Fruit fly (Drosophila melanogaster) whole organism, embryonic: ENCODE results near the gene brm.

Source experiments
- ATbp ChIP-seq: fragments of 200-800 bp; sonication (Bioruptor generic); optimal IDR thresholded peaks from 2 replicates; lab custom pipeline; 2017; ENCODE audit warnings: missing biosample characterization, mild to moderate bottlenecking, missing genetic modification characterization, missing genetic modification reagents
- Awh ChIP-seq: fragments of 200-800 bp; sonication (Bioruptor generic); IDR thresholded peaks from 2 replicates; pipeline ENCODE4, ENCODE4 v1.3.6; 2022; ENCODE audit warnings: missing biosample characterization, missing genetic modification characterization
- BEAF-32 ChIP-seq: fragments of 200-800 bp; sonication (Bioruptor generic); optimal IDR thresholded peaks from 3 replicates; lab custom pipeline; 2017; ENCODE audit warnings: missing biosample characterization, missing genetic modification characterization, mild to moderate bottlenecking, moderate library complexity, missing genetic modification reagents
- C15 ChIP-seq: fragments of 200-800 bp; sonication (Bioruptor generic); IDR thresholded peaks from 3 replicates; pipeline ENCODE4 v1.3.6; 2022; ENCODE audit warnings: missing biosample characterization, missing genetic modification characterization
- CG11504 ChIP-seq: fragments of 200-800 bp; sonication (Bioruptor generic); optimal IDR thresholded peaks from 3 replicates; lab custom pipeline; 2019; ENCODE audit warnings: missing biosample characterization, mild to moderate bottlenecking, missing genetic modification characterization, moderate library complexity
- CG12219 ChIP-seq: fragments of 200-800 bp; sonication (Bioruptor generic); optimal IDR thresholded peaks from 3 replicates; lab custom pipeline; 2018; ENCODE audit warnings: missing biosample characterization, mild to moderate bottlenecking, missing genetic modification characterization
- CG16863 ChIP-seq: fragments of 200-800 bp; sonication (Bioruptor generic); optimal IDR thresholded peaks from 3 replicates; lab custom pipeline; 2016; ENCODE audit warnings: missing biosample characterization, missing genetic modification characterization
- CG17186 ChIP-seq: fragments of 200-800 bp; sonication (Bioruptor generic); optimal IDR thresholded peaks from 3 replicates; lab custom pipeline; 2017; ENCODE audit warnings: missing biosample characterization, missing genetic modification reagents, missing genetic modification characterization
- CG17359 ChIP-seq: fragments of 200-800 bp; sonication (Bioruptor generic); optimal IDR thresholded peaks from 3 replicates; lab custom pipeline; 2018; ENCODE audit warnings: missing biosample characterization, mild to moderate bottlenecking, missing genetic modification characterization, moderate library complexity
- CG18262 ChIP-seq: fragments of 200-800 bp; optimal IDR thresholded peaks from 3 replicates; lab custom pipeline; 2019; ENCODE audit warnings: missing biosample characterization, mild to moderate bottlenecking, missing genetic modification characterization, moderate library complexity
- CG18599 ChIP-seq: fragments of 200-800 bp; sonication (Bioruptor generic); optimal IDR thresholded peaks from 3 replicates; lab custom pipeline; 2017; ENCODE audit warnings: missing biosample characterization, missing genetic modification characterization, mild to moderate bottlenecking, moderate library complexity, missing genetic modification reagents
- CG18619 ChIP-seq: fragments of 200-800 bp; sonication (Bioruptor generic); optimal IDR thresholded peaks from 3 replicates; lab custom pipeline; 2017; ENCODE audit warnings: missing biosample characterization, mild to moderate bottlenecking, missing genetic modification characterization
- CG2120 ChIP-seq: fragments of 200-800 bp; sonication (Bioruptor generic); optimal IDR thresholded peaks from 3 replicates; lab custom pipeline; 2016; ENCODE audit warnings: missing biosample characterization, missing genetic modification characterization
- CG30431 ChIP-seq: fragments of 200-800 bp; sonication (Bioruptor generic); optimal IDR thresholded peaks from 2 replicates; lab custom pipeline; 2017; ENCODE audit warnings: missing biosample characterization, missing genetic modification characterization
- CG42726 ChIP-seq: fragments of 200-800 bp; sonication (Bioruptor generic); IDR thresholded peaks from 2 replicates; pipeline ENCODE4 v1.3.6; 2022; ENCODE audit warnings: missing biosample characterization, missing genetic modification characterization; ENCODE audit not compliant: partially characterized antibody
- CG43689 ChIP-seq: fragments of 200-800 bp; sonication (Bioruptor generic); IDR thresholded peaks from 2 replicates; pipeline ENCODE4 v1.3.6; 2022; ENCODE audit warnings: missing biosample characterization, missing genetic modification characterization
- CG5953 ChIP-seq: fragments of 200-800 bp; sonication (Bioruptor generic); IDR thresholded peaks from 2 replicates; pipeline ENCODE4 v1.3.6; 2022; ENCODE audit warnings: missing biosample characterization, missing genetic modification characterization
- CG6791 ChIP-seq: fragments of 200-800 bp; sonication (Bioruptor generic); IDR thresholded peaks from 3 replicates; pipeline ENCODE4 v1.3.6; 2022; ENCODE audit warnings: missing biosample characterization, missing genetic modification characterization; ENCODE audit not compliant: partially characterized antibody
- CG7372 ChIP-seq: fragments of 200-800 bp; sonication (Bioruptor generic); IDR thresholded peaks from 2 replicates; pipeline ENCODE4 v1.3.6; 2022; ENCODE audit warnings: missing biosample characterization, missing genetic modification characterization
- CG9215 ChIP-seq: fragments of 200-800 bp; sonication (Bioruptor generic); IDR thresholded peaks from 2 replicates; pipeline ENCODE4 v1.3.6; 2022; ENCODE audit warnings: missing biosample characterization, missing genetic modification characterization
- CG9609 ChIP-seq: fragments of 200-800 bp; sonication (Bioruptor generic); optimal IDR thresholded peaks from 3 replicates; lab custom pipeline; 2016; ENCODE audit warnings: missing biosample characterization, missing genetic modification characterization
- Deaf1 ChIP-seq: fragments of 200-800 bp; optimal IDR thresholded peaks from 3 replicates; lab custom pipeline; 2019; ENCODE audit warnings: missing biosample characterization, mild to moderate bottlenecking, missing genetic modification characterization, moderate library complexity
- Dll ChIP-seq: fragments of 200-800 bp; sonication (Bioruptor generic); IDR thresholded peaks from 4 replicates; pipeline ENCODE4 v1.3.6; 2022; ENCODE audit warnings: missing biosample characterization, missing genetic modification characterization; ENCODE audit not compliant: partially characterized antibody
- HmgZ ChIP-seq: fragments of 200-800 bp; sonication (Bioruptor generic); optimal IDR thresholded peaks from 2 replicates; lab custom pipeline; 2018; ENCODE audit warnings: missing biosample characterization, mild to moderate bottlenecking, missing genetic modification characterization
- Hsf ChIP-seq: fragments of 200-800 bp; sonication (Bioruptor generic); optimal IDR thresholded peaks from 3 replicates; lab custom pipeline; 2016; ENCODE audit warnings: missing biosample characterization, missing genetic modification characterization
- NFAT ChIP-seq: fragments of 200-800 bp; sonication (Bioruptor generic); IDR thresholded peaks from 2 replicates; pipeline ENCODE4 v1.3.6; 2022; ENCODE audit warnings: missing biosample characterization, missing genetic modification characterization
- Ravus ChIP-seq: fragments of 200-800 bp; sonication (Bioruptor generic); IDR thresholded peaks from 2 replicates; pipeline ENCODE4 v1.3.6; 2022; ENCODE audit warnings: missing biosample characterization, missing genetic modification characterization
- Rx ChIP-seq: fragments of 200-800 bp; sonication (Bioruptor generic); IDR thresholded peaks from 2 replicates; pipeline ENCODE4 v1.3.6; 2022; ENCODE audit warnings: missing biosample characterization, missing genetic modification characterization
- Sry-δ ChIP-seq: fragments of 200-800 bp; sonication (Bioruptor generic); optimal IDR thresholded peaks from 2 replicates; lab custom pipeline; 2016; ENCODE audit warnings: missing biosample characterization, missing genetic modification characterization
- ap ChIP-seq: fragments of 200-800 bp; sonication (Bioruptor generic); IDR thresholded peaks from 2 replicates; pipeline ENCODE4 v1.3.6; 2022; ENCODE audit warnings: missing biosample characterization, missing genetic modification characterization
- cg ChIP-seq: fragments of 200-800 bp; sonication (Bioruptor generic); optimal IDR thresholded peaks from 3 replicates; lab custom pipeline; 2019; ENCODE audit warnings: missing biosample characterization, mild to moderate bottlenecking, missing genetic modification characterization, moderate library complexity
- chif ChIP-seq, 2 experiments: fragments of 200-800 bp; sonication (Bioruptor generic); optimal IDR thresholded peaks; 3 replicates each; lab custom pipeline; 2016; ENCODE audit warnings: missing biosample characterization in 2 of 2, missing genetic modification characterization in 2 of 2
- chn ChIP-seq: fragments of 200-800 bp; sonication (Bioruptor generic); optimal IDR thresholded peaks from 2 replicates; lab custom pipeline; 2016; ENCODE audit warnings: missing biosample characterization, missing genetic modification characterization
- dmrt11E ChIP-seq: fragments of 200-800 bp; sonication (Bioruptor generic); optimal IDR thresholded peaks from 3 replicates; lab custom pipeline; 2018; ENCODE audit warnings: missing biosample characterization, mild to moderate bottlenecking, missing genetic modification characterization, moderate library complexity
- dmrt99B ChIP-seq: fragments of 200-800 bp; sonication (Bioruptor generic); optimal IDR thresholded peaks from 2 replicates; lab custom pipeline; 2018; ENCODE audit warnings: missing biosample characterization, mild to moderate bottlenecking, missing genetic modification characterization, moderate library complexity
- gfzf ChIP-seq: fragments of 200-800 bp; sonication (Bioruptor generic); optimal IDR thresholded peaks from 2 replicates; lab custom pipeline; 2016; ENCODE audit warnings: missing biosample characterization, mild to moderate bottlenecking, missing genetic modification characterization, moderate library complexity
- gsb-n ChIP-seq: fragments of 200-800 bp; sonication (Bioruptor generic); optimal IDR thresholded peaks from 3 replicates; lab custom pipeline; 2018; ENCODE audit warnings: missing biosample characterization, mild to moderate bottlenecking, missing genetic modification characterization
- jing ChIP-seq: fragments of 200-800 bp; sonication (Bioruptor generic); optimal IDR thresholded peaks from 2 replicates; lab custom pipeline; 2018; ENCODE audit warnings: missing biosample characterization, mild to moderate bottlenecking, missing genetic modification characterization
- luna ChIP-seq: fragments of 200-800 bp; sonication (Bioruptor generic); optimal IDR thresholded peaks from 2 replicates; lab custom pipeline; 2016; ENCODE audit warnings: missing biosample characterization, missing genetic modification characterization
- p53 ChIP-seq: fragments of 200-800 bp; sonication (Bioruptor generic); optimal IDR thresholded peaks from 2 replicates; lab custom pipeline; 2016; ENCODE audit warnings: missing biosample characterization, missing genetic modification characterization
- pan ChIP-seq, 4 experiments: fragments of >200 bp in 3 of 4; fragments of 200-800 bp in 1 of 4; sonication (Bioruptor generic) in 1 of 4; optimal IDR thresholded peaks in 3 of 4; IDR thresholded peaks in 1 of 4; 2 replicates each; pipeline versions ENCODE4 v1.3.6 to Lab custom; 2017 to 2022; ENCODE audit warnings: missing biosample characterization in 2 of 4, missing genetic modification characterization in 2 of 4, mixed read lengths in 1 of 4
- pb ChIP-seq: fragments of 200-800 bp; sonication (Bioruptor generic); optimal IDR thresholded peaks from 3 replicates; lab custom pipeline; 2016; ENCODE audit warnings: missing biosample characterization, missing genetic modification characterization
- phol ChIP-seq: fragments of 200-800 bp; sonication (Bioruptor generic); optimal IDR thresholded peaks from 3 replicates; lab custom pipeline; 2018; ENCODE audit warnings: missing biosample characterization, mild to moderate bottlenecking, missing genetic modification characterization, moderate library complexity
- sd ChIP-seq: fragments of 200-800 bp; sonication (Bioruptor generic); optimal IDR thresholded peaks from 3 replicates; lab custom pipeline; 2018; ENCODE audit warnings: missing biosample characterization, mild to moderate bottlenecking, missing genetic modification characterization, moderate library complexity
- sna ChIP-seq: fragments of 200-800 bp; sonication (Bioruptor generic); IDR thresholded peaks from 2 replicates; pipeline ENCODE4 v1.3.6; 2022; ENCODE audit warnings: missing biosample characterization, missing genetic modification characterization; ENCODE audit not compliant: partially characterized antibody
- sob ChIP-seq: fragments of 200-800 bp; sonication (Bioruptor generic); IDR thresholded peaks from 2 replicates; pipeline ENCODE4 v1.3.6; 2022; ENCODE audit warnings: missing biosample characterization, missing genetic modification characterization
- ssp ChIP-seq: fragments of 200-800 bp; sonication (Bioruptor generic); IDR thresholded peaks from 2 replicates; pipeline ENCODE4 v1.3.6; 2022; ENCODE audit warnings: missing biosample characterization, missing genetic modification characterization
- stc ChIP-seq: fragments of 200-800 bp; sonication (Bioruptor generic); IDR thresholded peaks from 2 replicates; pipeline ENCODE4 v1.3.6; 2022; ENCODE audit warnings: missing biosample characterization, missing genetic modification characterization
- twi ChIP-seq: fragments of 200-800 bp; optimal IDR thresholded peaks from 2 replicates; lab custom pipeline; 2019; ENCODE audit warnings: missing biosample characterization, mild to moderate bottlenecking, missing genetic modification characterization, moderate library complexity
- vfl ChIP-seq: fragments of 200-800 bp; sonication (Bioruptor generic); optimal IDR thresholded peaks from 2 replicates; lab custom pipeline; 2016; ENCODE audit warnings: missing biosample characterization, missing genetic modification characterization

Gene brm

dm6 chr3L:15977565-15977964 is 5.1 kb downstream of the brm start (continued):
- peak; percentile 72 for TF ChIP-seq CG18599 (GFP tag; lab: Kevin White, UChicago)
- TF ChIP-seq CG30431 (GFP tag; lab: Kevin White, UChicago): no peak
- TF ChIP-seq sna (GFP tag; lab: Robert Waterston, UW): no peak
- TF ChIP-seq sob (GFP tag; lab: Robert Waterston, UW): peak; percentile 36; the same call in 1 of the 2 replicates
- TF ChIP-seq CG17359 (tag; lab: Kevin White, UChicago): peak; percentile 71
- no peak for TF ChIP-seq CG18619
- TF ChIP-seq pb (GFP tag; lab: Kevin White, UChicago): no peak
- TF ChIP-seq cg (GFP tag; lab: Kevin White, UChicago): no peak
- no peak for TF ChIP-seq chn
- TF ChIP-seq CG6791 (GFP tag; lab: Robert Waterston, UW): no peak
- TF ChIP-seq Ravus (GFP tag; lab: Robert Waterston, UW): no peak
- peak; percentile 56 for TF ChIP-seq phol (tag; lab: Kevin White, UChicago)
- TF ChIP-seq CG2120 (GFP tag; lab: Kevin White, UChicago): peak; percentile 63
- no peak for TF ChIP-seq ap
- TF ChIP-seq p53 (GFP tag; lab: Kevin White, UChicago): no peak
- peak; percentile 72 for TF ChIP-seq CG11504 (tag; lab: Kevin White, UChicago)
- TF ChIP-seq HmgZ (tag; lab: Kevin White, UChicago): no peak
- no peak for TF ChIP-seq Dll
- peak; percentile 74 for TF ChIP-seq stc
- no peak for TF ChIP-seq jing (GFP tag; lab: Kevin White, UChicago)
- TF ChIP-seq BEAF-32 (GFP tag; lab: Kevin White, UChicago): no peak
- no peak for TF ChIP-seq vfl (GFP tag; lab: Kevin White, UChicago)
- TF ChIP-seq luna (GFP tag; lab: Kevin White, UChicago): no peak
- no peak for TF ChIP-seq gfzf (GFP tag; lab: Kevin White, UChicago)
- no peak for TF ChIP-seq CG12219
- no peak for TF ChIP-seq sd
- TF ChIP-seq pan (optimal IDR thresholded peaks at IDR 0.05; lab: Kevin White, UChicago): no peak
- peak in 1 of 2 experiments; percentile 84 for TF ChIP-seq pan (GFP tag; optimal IDR thresholded peaks at IDR 0.05 in 1 of 2, IDR thresholded peaks at IDR 0.05 in 1 of 2)
- peak; percentile 27; the same call in 1 of the 2 replicates for TF ChIP-seq Rx (GFP tag; lab: Robert Waterston, UW)
- TF ChIP-seq ssp: peak; percentile 27; the same call in 1 of the 2 replicates
- TF ChIP-seq twi: no peak
- peak; percentile 26 for TF ChIP-seq ATbp (GFP tag; lab: Kevin White, UChicago)
- no peak for TF ChIP-seq CG17186 (GFP tag; lab: Kevin White, UChicago)
- TF ChIP-seq chif (GFP tag; optimal IDR thresholded peaks at IDR 0.05; lab: Kevin White, UChicago): peak in 1 of 2 experiments; percentile 12
- peak; percentile 62 for TF ChIP-seq CG7372 (GFP tag; lab: Robert Waterston, UW)
- no peak; the same call in 1 of the 2 replicates for TF ChIP-seq NFAT (GFP tag; lab: Robert Waterston, UW)
- 0 out of 3 replicates have a peak, but pooled peaks have one; percentile 5 for TF ChIP-seq C15 (GFP tag; lab: Robert Waterston, UW)
- no peak for TF ChIP-seq CG5953 (GFP tag; lab: Robert Waterston, UW)
- no peak for TF ChIP-seq Hsf
- peak; percentile 72 for TF ChIP-seq dmrt99B (tag; lab: Kevin White, UChicago)
- peak; percentile 76 for TF ChIP-seq Awh (GFP tag; lab: Robert Waterston, UW)
- peak; percentile 66 for TF ChIP-seq CG18262 (tag; lab: Kevin White, UChicago)
- TF ChIP-seq CG42726 (GFP tag; lab: Robert Waterston, UW): no peak
- peak; percentile 15 for TF ChIP-seq Deaf1
- TF ChIP-seq dmrt11E (tag; lab: Kevin White, UChicago): no peak
- TF ChIP-seq Sry-δ (GFP tag; lab: Kevin White, UChicago): no peak
- TF ChIP-seq CG43689 (GFP tag; lab: Robert Waterston, UW): no peak
- TF ChIP-seq CG16863: no peak
- TF ChIP-seq CG9609 (GFP tag; lab: Kevin White, UChicago): no peak
- no peak for TF ChIP-seq gsb-n (tag; lab: Kevin White, UChicago)
- TF ChIP-seq CG9215: peak; percentile 49; the same call in 1 of the 2 replicates
